Worm (Caenorhabditis elegans): Measurements from ENCODE around the gene cln-3.3.

Gene cln-3.3

DNA sequence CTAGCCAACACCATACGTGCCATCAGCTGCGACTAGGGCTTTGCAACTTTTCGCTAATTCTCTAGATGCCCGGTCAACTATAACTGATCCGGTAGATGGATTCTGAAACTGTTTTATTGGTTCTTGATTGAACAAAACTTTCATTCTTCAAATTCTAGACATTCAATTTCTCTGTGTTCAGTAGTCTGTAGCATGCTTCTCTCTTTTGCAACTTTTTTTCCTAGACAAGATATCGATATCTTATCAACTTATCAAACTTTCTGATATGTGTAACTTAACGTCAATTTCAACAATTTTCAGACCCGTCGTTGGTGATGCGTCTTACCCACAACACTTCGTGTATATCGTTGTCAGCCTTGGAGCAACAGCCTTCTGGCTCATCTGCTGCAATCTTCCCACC is 17.1 kb upstream of the cln-3.3 start, which contains the start of gene ZC190.4:
Gene ZC190.4, plus strand, starts transcription at position 301 of the 400 bp plus-strand sequence.
- TF ChIP-seq nhr-76 (tag; optimal IDR thresholded peaks at IDR 0.05) (no peak), snpc-4 (tag; optimal IDR thresholded peaks at IDR 0.05) (no peak), sea-2 (GFP tag; optimal IDR thresholded peaks at IDR 0.05) (no peak), nhr-67 (tag; optimal IDR thresholded peaks at IDR 0.05) (no peak), lin-15B (tag; optimal IDR thresholded peaks at IDR 0.05) (no peak), R02D3.7 (tag; optimal IDR thresholded peaks at IDR 0.05) (no peak)

DNA sequence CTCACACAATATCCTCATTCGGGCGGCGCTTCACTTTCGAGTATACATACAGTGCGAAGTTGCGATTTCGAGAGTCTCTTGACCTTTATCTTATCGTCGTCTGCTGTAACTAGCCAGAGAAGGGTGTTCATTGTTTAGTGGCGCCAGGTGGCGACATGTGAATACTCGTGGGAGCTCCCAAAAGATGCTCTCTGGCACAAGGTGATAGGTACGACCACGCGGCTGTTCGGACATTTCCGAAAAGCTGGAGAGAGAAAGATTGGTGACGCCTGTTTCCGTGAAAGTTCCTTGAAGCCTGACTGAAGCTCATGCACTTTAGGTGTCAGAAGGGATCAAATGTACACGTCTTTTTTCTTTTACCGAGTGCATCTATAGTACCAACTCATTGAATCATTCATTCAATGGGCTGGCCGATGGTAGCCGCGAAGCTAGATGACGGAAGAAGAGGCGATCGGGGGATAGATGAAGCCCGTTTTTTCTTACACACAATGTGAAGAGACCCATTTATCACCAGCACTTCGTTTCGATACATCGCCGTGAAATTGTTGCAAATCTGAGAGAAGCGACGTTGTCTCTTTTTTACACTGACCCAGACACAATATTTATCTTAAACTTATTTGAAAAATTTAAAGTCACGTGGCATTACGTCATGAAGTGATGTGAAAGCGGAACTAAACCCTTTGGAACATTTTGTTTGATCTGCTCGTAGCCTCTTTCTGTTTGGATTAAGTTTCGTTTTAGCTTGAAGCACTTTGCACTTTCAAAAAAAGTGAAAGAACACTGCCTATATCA is 15.4 kb upstream of the cln-3.3 start:
- TF ChIP-seq nhr-67 (tag; optimal IDR thresholded peaks at IDR 0.05): no peak
- TF ChIP-seq lin-39 (tag; optimal IDR thresholded peaks at IDR 0.05): peak; percentile 4
- peak; percentile 30 for TF ChIP-seq nhr-25 (tag; optimal IDR thresholded peaks at IDR 0.05)
- TF ChIP-seq nhr-11 (tag; optimal IDR thresholded peaks at IDR 0.05): no peak

DNA sequence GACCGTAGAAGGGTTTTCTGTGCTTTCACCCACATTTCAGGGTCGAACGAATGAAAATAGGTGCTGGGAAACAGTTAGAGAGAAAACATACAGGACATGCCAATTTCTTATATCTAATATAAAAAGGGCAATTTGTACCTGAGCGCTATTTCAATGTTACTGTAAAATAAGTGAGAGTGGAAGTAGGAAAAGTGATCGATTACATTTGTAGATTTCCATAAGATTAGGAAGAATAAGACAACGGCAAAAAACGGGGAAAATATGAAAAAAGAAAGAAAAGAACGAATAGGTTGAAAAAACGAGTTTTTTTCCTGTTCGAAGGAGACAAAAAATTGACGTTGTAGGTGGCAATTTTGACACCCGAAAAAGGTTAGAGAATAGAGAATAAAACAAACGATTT is 14.6 kb upstream of the cln-3.3 start:
- TF ChIP-seq nhr-25 (tag; optimal IDR thresholded peaks at IDR 0.05) (peak; percentile 44), nhr-67 (tag; optimal IDR thresholded peaks at IDR 0.05) (no peak), ceh-28 (tag; optimal IDR thresholded peaks at IDR 0.05) (no peak), ZK546.5 (tag; optimal IDR thresholded peaks at IDR 0.05) (no peak), elt-3 (tag; optimal IDR thresholded peaks at IDR 0.05) (no peak), ceh-16 (tag; optimal IDR thresholded peaks at IDR 0.05) (no peak), elt-1 (tag; optimal IDR thresholded peaks at IDR 0.05) (peak; percentile 83)

DNA sequence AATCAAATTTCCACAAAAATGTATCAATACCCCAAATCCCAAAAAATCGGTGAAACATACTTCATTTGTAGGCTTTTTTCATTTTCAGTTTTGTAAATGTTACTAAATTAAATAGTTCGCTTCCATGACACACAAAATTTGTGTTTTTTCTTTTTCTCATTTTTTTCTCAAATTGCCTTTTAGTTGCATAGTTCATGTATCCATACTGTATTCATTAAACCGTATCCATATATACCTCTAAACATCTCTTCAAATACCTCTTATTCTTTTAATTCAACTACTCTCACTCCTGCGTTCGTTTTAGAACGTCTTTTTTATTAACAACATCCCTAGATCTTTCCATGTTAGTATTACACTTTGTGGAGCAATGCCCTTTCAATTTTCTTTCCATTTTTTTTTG is 12.1 kb upstream of the cln-3.3 start:
- TF ChIP-seq eor-1 (tag; optimal IDR thresholded peaks at IDR 0.05): no peak
- no peak for TF ChIP-seq nhr-43 (tag; optimal IDR thresholded peaks at IDR 0.05; ENCODE audit: poor library complexity, severe bottlenecking)
- TF ChIP-seq nhr-23 (tag; optimal IDR thresholded peaks at IDR 0.05): no peak
- no peak for TF ChIP-seq fos-1 (tag; optimal IDR thresholded peaks at IDR 0.05)
- no peak for TF ChIP-seq daf-12 (tag; optimal IDR thresholded peaks at IDR 0.05)
- TF ChIP-seq fkh-2 (tag; optimal IDR thresholded peaks at IDR 0.05): no peak

DNA sequence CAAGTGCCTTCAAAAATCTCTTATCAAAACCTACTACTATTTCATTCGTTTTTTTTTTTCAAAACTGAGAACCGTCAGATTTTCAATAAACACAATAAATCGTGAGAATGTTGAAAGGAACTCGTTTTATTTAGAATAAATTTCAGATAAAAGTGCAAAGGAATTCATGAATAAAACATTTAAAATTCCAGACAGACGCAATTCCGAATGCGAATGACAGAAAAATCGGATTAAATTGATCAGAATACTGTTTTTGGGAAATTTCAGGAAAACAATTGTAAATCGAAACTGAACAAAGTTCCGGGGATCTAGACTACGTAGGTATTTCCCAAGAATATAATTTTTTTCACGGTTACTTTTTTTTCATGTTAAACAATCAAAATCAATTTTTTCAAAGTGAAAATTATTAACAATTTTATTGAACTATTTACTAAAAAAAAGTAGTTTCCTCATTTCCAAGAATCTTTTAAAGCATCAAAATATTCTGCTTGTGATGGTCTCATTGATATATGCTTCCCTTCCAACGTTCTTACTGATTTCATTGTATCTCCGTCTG is 11.2 kb upstream of the cln-3.3 start:
- no peak for TF ChIP-seq unc-39 (tag; optimal IDR thresholded peaks at IDR 0.05)
- TF ChIP-seq ceh-28 (tag; optimal IDR thresholded peaks at IDR 0.05): no peak
- no peak for TF ChIP-seq nfya-1 (tag; optimal IDR thresholded peaks at IDR 0.05; ENCODE audit: insufficient read depth)
- peak; percentile 70 for TF ChIP-seq nhr-77 (tag; optimal IDR thresholded peaks at IDR 0.05)
- no peak for TF ChIP-seq lsy-12 (tag; optimal IDR thresholded peaks at IDR 0.05)
- TF ChIP-seq eor-1 (tag; optimal IDR thresholded peaks at IDR 0.05): no peak
- TF ChIP-seq ceh-82 (tag; optimal IDR thresholded peaks at IDR 0.05): no peak
- no peak for TF ChIP-seq nhr-23 (tag; optimal IDR thresholded peaks at IDR 0.05)
- no peak for TF ChIP-seq hmg-11 (tag; optimal IDR thresholded peaks at IDR 0.05)
- TF ChIP-seq elt-2 (tag; optimal IDR thresholded peaks at IDR 0.05): no peak
- no peak for TF ChIP-seq egl-5 (tag; optimal IDR thresholded peaks at IDR 0.05)
- TF ChIP-seq aly-2 (tag; optimal IDR thresholded peaks at IDR 0.05): peak; percentile 87
- TF ChIP-seq mdl-1 (tag; optimal IDR thresholded peaks at IDR 0.05): no peak
- TF ChIP-seq jun-1 (tag; optimal IDR thresholded peaks at IDR 0.05): no peak
- no peak for TF ChIP-seq elt-3 (tag; optimal IDR thresholded peaks at IDR 0.05)
- TF ChIP-seq R02D3.7 (tag; optimal IDR thresholded peaks at IDR 0.05): peak; percentile 5
- no peak for TF ChIP-seq skn-1 (tag; optimal IDR thresholded peaks at IDR 0.05)
- no peak for TF ChIP-seq ztf-4 (tag; optimal IDR thresholded peaks at IDR 0.05)
- TF ChIP-seq nhr-28 (tag; optimal IDR thresholded peaks at IDR 0.05): no peak
- no peak for TF ChIP-seq snpc-4 (tag; optimal IDR thresholded peaks at IDR 0.05)
- no peak for TF ChIP-seq nhr-67 (tag; optimal IDR thresholded peaks at IDR 0.05)
- peak; percentile 29 for TF ChIP-seq nhr-76 (tag; optimal IDR thresholded peaks at IDR 0.05)

Measured in whole organism, L3 larva.